Worm (Caenorhabditis elegans) whole organism, young adult: ENCODE results near the gene col-17.

Source experiments
- B0019.2 ChIP-seq: fragments of 200-800 bp; sonication (Bioruptor generic); conservative IDR thresholded peaks from 2 replicates; pipeline ENCODE4 v1.3.6; 2022; ENCODE audit warnings: missing genetic modification reagents, missing genetic modification characterization, missing compliant biosample characterization
- B0336.3 ChIP-seq: fragments of 200-800 bp; sonication (Bioruptor generic); IDR thresholded peaks from 2 replicates; pipeline ENCODE4 v1.3.6; 2022; ENCODE audit warnings: missing genetic modification characterization, missing compliant biosample characterization
- F33H1.4 ChIP-seq: fragments of 200-800 bp; sonication (Bioruptor generic); IDR thresholded peaks from 2 replicates; pipeline ENCODE4 v1.3.6; 2022; ENCODE audit warnings: missing genetic modification reagents, missing genetic modification characterization, missing compliant biosample characterization
- F49E8.2 ChIP-seq: sonication (generic microtip); optimal IDR thresholded peaks from 3 replicates; lab custom pipeline; 2017; ENCODE audit warnings: missing genetic modification characterization, mild to moderate bottlenecking, missing compliant biosample characterization, antibody characterized with exemption, moderate library complexity; ENCODE audit not compliant: insufficient read depth
- F55B11.4 ChIP-seq: sonication (generic microtip); optimal IDR thresholded peaks from 2 replicates; lab custom pipeline; 2016; ENCODE audit warnings: missing compliant biosample characterization, missing genetic modification characterization, borderline replicate concordance; ENCODE audit not compliant: insufficient read depth
- Y53G8AR.9 ChIP-seq: fragments of 200-800 bp; sonication (Bioruptor generic); conservative IDR thresholded peaks from 2 replicates; pipeline ENCODE4 v1.3.6; 2022; ENCODE audit warnings: missing genetic modification reagents, missing genetic modification characterization, missing compliant biosample characterization
- attf-3 ChIP-seq: fragments of 200-800 bp; sonication (Bioruptor generic); conservative IDR thresholded peaks from 2 replicates; pipeline ENCODE4 v1.3.6; 2022; ENCODE audit warnings: missing genetic modification reagents, missing genetic modification characterization, missing compliant biosample characterization
- bed-1 ChIP-seq: fragments of 200-800 bp; sonication (Bioruptor generic); IDR thresholded peaks from 2 replicates; pipeline ENCODE4 v1.3.6; 2022; ENCODE audit warnings: missing genetic modification reagents, missing genetic modification characterization, missing compliant biosample characterization
- ccch-3 ChIP-seq: fragments of 200-800 bp; sonication (Bioruptor generic); optimal IDR thresholded peaks from 2 replicates; lab custom pipeline; 2018; ENCODE audit warnings: mild to moderate bottlenecking, missing genetic modification characterization, missing compliant biosample characterization
- cebp-1 ChIP-seq, 2 experiments: fragments of 200-800 bp in 1 of 2; sonication (Bioruptor generic) in 1 of 2; sonication (generic microtip) in 1 of 2; IDR thresholded peaks in 1 of 2; optimal IDR thresholded peaks in 1 of 2; 2 replicates each; pipeline versions ENCODE4 v1.3.6 to Lab custom; 2017 to 2022; ENCODE audit warnings: missing compliant biosample characterization in 2 of 2, missing genetic modification characterization in 2 of 2, mild to moderate bottlenecking in 1 of 2, missing genetic modification reagents in 1 of 2, moderate library complexity in 1 of 2
- chd-7 ChIP-seq: sonication (generic microtip); optimal IDR thresholded peaks from 2 replicates; lab custom pipeline; 2016; ENCODE audit warnings: mild to moderate bottlenecking, missing genetic modification characterization, moderate library complexity, missing compliant biosample characterization
- egl-44 ChIP-seq: fragments of 200-800 bp; sonication (Bioruptor generic); IDR thresholded peaks from 2 replicates; pipeline ENCODE4 v1.3.6; 2022; ENCODE audit warnings: missing genetic modification reagents, missing genetic modification characterization, missing compliant biosample characterization
- egrh-3 ChIP-seq: fragments of 200-800 bp; sonication (Bioruptor generic); IDR thresholded peaks from 2 replicates; pipeline ENCODE4 v1.3.6; 2022; ENCODE audit warnings: missing genetic modification reagents, missing genetic modification characterization, missing compliant biosample characterization
- ets-4 ChIP-seq: fragments of 200-800 bp; sonication (Bioruptor generic); optimal IDR thresholded peaks from 2 replicates; lab custom pipeline; 2018; ENCODE audit warnings: mild to moderate bottlenecking, missing genetic modification characterization, missing compliant biosample characterization
- gei-17 ChIP-seq: fragments of 200-800 bp; sonication (Bioruptor generic); optimal IDR thresholded peaks from 2 replicates; lab custom pipeline; 2018; ENCODE audit warnings: mild to moderate bottlenecking, missing genetic modification characterization, missing compliant biosample characterization
- him-1 ChIP-seq: sonication (generic microtip); optimal IDR thresholded peaks from 2 replicates; lab custom pipeline; 2016; ENCODE audit warnings: missing genotype, missing genetic modification reagents, missing genetic modification characterization, missing compliant biosample characterization
- let-607 ChIP-seq, 2 experiments: fragments of 200-800 bp in 1 of 2; sonication (Bioruptor generic) in 1 of 2; sonication (generic microtip) in 1 of 2; optimal IDR thresholded peaks; 2 replicates each; lab custom pipeline; 2016 to 2018; ENCODE audit warnings: mild to moderate bottlenecking in 2 of 2, missing compliant biosample characterization in 2 of 2, missing genetic modification characterization in 2 of 2, moderate library complexity in 2 of 2, missing genotype in 1 of 2
- lin-26 ChIP-seq: fragments of 200-800 bp; sonication (Bioruptor generic); IDR thresholded peaks from 2 replicates; pipeline ENCODE4 v1.3.6; 2022; ENCODE audit warnings: missing genetic modification reagents, missing genetic modification characterization, missing compliant biosample characterization
- lsy-27 ChIP-seq: sonication (generic microtip); optimal IDR thresholded peaks from 2 replicates; lab custom pipeline; 2017; ENCODE audit warnings: missing genetic modification characterization, mild to moderate bottlenecking, missing compliant biosample characterization, antibody characterized with exemption, missing genotype, borderline replicate concordance; ENCODE audit not compliant: insufficient read depth
- madf-10 ChIP-seq: sonication (generic microtip); optimal IDR thresholded peaks from 2 replicates; lab custom pipeline; 2016; ENCODE audit warnings: mild to moderate bottlenecking, missing genetic modification characterization, missing compliant biosample characterization
- mes-4 ChIP-seq: sonication (generic microtip); optimal IDR thresholded peaks from 2 replicates; lab custom pipeline; 2016; ENCODE audit warnings: missing genotype, missing genetic modification characterization, missing compliant biosample characterization
- nhr-179 ChIP-seq: sonication (generic microtip); optimal IDR thresholded peaks from 2 replicates; lab custom pipeline; 2016; ENCODE audit warnings: mild to moderate bottlenecking, missing genetic modification characterization, missing compliant biosample characterization
- snpc-1.3 ChIP-seq: sonication (generic microtip); optimal IDR thresholded peaks from 2 replicates; lab custom pipeline; 2017; ENCODE audit warnings: missing genetic modification characterization, mild to moderate bottlenecking, missing compliant biosample characterization, antibody characterized with exemption, moderate library complexity, missing genotype, missing genetic modification reagents; ENCODE audit not compliant: insufficient read depth
- snpc-4 ChIP-seq, 5 experiments: fragments of 150-350 bp in 1 of 5; sonication (generic microtip) in 4 of 5; optimal IDR thresholded peaks; 2 replicates each; lab custom pipeline; 2014 to 2018; ENCODE audit warnings: missing genetic modification characterization in 5 of 5, missing biosample characterization in 3 of 5, antibody characterized with exemption in 2 of 5, mild to moderate bottlenecking in 2 of 5, missing compliant biosample characterization in 2 of 5, missing genotype in 2 of 5, moderate library complexity in 2 of 5, missing genetic modification reagents in 1 of 5
- sptf-2 ChIP-seq: fragments of 200-800 bp; sonication (Bioruptor generic); optimal IDR thresholded peaks from 2 replicates; lab custom pipeline; 2018; ENCODE audit warnings: mild to moderate bottlenecking, missing genetic modification characterization, missing compliant biosample characterization
- unc-130 ChIP-seq: sonication (generic microtip); optimal IDR thresholded peaks from 2 replicates; lab custom pipeline; 2016; ENCODE audit warnings: missing genetic modification reagents, missing genetic modification characterization, missing compliant biosample characterization
- zfh-2 ChIP-seq: fragments of 200-800 bp; sonication (Bioruptor generic); conservative IDR thresholded peaks from 2 replicates; pipeline ENCODE4 v1.3.6; 2022; ENCODE audit warnings: missing genetic modification reagents, missing genetic modification characterization, missing compliant biosample characterization
- ztf-18 ChIP-seq: sonication (generic microtip); optimal IDR thresholded peaks from 2 replicates; lab custom pipeline; 2016; ENCODE audit warnings: missing genotype, mild to moderate bottlenecking, missing genetic modification characterization, missing compliant biosample characterization
- ztf-25 ChIP-seq: fragments of 200-800 bp; sonication (Bioruptor generic); IDR thresholded peaks from 2 replicates; pipeline ENCODE4 v1.3.6; 2022; ENCODE audit warnings: missing genetic modification reagents, missing genetic modification characterization, missing compliant biosample characterization
- ztf-26 ChIP-seq: sonication (generic microtip); optimal IDR thresholded peaks from 2 replicates; lab custom pipeline; 2017; ENCODE audit warnings: missing genetic modification characterization, missing compliant biosample characterization
- ztf-28 ChIP-seq: fragments of 200-800 bp; sonication (Bioruptor generic); IDR thresholded peaks from 2 replicates; pipeline ENCODE4 v1.3.6; 2022; ENCODE audit warnings: missing genetic modification reagents, missing genetic modification characterization, missing compliant biosample characterization
- ztf-3 ChIP-seq: fragments of 200-800 bp; sonication (Bioruptor generic); optimal IDR thresholded peaks from 2 replicates; lab custom pipeline; 2018; ENCODE audit warnings: mild to moderate bottlenecking, missing genetic modification characterization, missing compliant biosample characterization
- ztf-6 ChIP-seq: fragments of 200-800 bp; sonication (Bioruptor generic); IDR thresholded peaks from 2 replicates; pipeline ENCODE4 v1.3.6; 2022; ENCODE audit warnings: missing genetic modification reagents, missing genetic modification characterization, missing compliant biosample characterization

The col-17 gene

ce11 chrII:4874335-4874861, 7.0 kb upstream of the col-17 start, which contains the start of gene F11G11.15:
Gene F11G11.15 (plus strand): TSS chrII:4874845.
- TF ChIP-seq B0336.3 (GFP tag; lab: Robert Waterston, UW) = no peak
- no peak for TF ChIP-seq ztf-6 (GFP tag; lab: Robert Waterston, UW)
- peak; percentile 39 for TF ChIP-seq ztf-26 (tag; lab: Kevin White, UChicago)

DNA sequence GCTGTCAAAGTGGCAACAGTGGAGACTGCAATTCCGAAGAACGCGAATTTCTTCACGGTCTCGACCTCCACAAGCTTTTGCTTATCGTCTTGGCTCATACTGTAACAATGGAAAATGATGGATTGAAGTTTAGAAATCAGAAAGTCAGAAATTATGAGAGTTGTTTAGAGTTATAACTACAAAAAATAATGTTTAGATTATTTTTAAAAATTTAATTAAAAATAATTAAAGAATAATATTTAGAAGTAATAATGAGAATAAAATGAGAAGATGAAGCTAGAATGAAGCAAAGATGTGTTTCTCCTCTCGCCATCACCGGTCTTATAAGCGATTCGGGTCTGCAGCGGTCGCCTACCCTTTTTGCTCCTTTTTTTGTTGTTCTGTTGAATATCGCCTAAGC, 5.7 kb upstream of the col-17 start, which contains the start of gene col-73:
Gene col-73 (minus strand): TSS at position 101 of the 400 bp plus-strand sequence.
- no peak for TF ChIP-seq egl-44 (GFP tag; lab: Robert Waterston, UW)
- no peak for TF ChIP-seq attf-3
- TF ChIP-seq cebp-1 (GFP tag; IDR thresholded peaks at IDR 0.05; lab: Robert Waterston, UW) = no peak
- no peak for TF ChIP-seq cebp-1 (tag; optimal IDR thresholded peaks at IDR 0.05; lab: Kevin White, UChicago)
- TF ChIP-seq F55B11.4 (tag; lab: Kevin White, UChicago) = no peak
- no peak for TF ChIP-seq ets-4 (GFP tag; lab: Kevin White, UChicago)
- no peak for TF ChIP-seq ccch-3 (GFP tag; lab: Kevin White, UChicago)
- no peak for TF ChIP-seq lsy-27
- no peak for TF ChIP-seq let-607 (tag; optimal IDR thresholded peaks at IDR 0.05; lab: Kevin White, UChicago)
- TF ChIP-seq him-1 (tag; lab: Kevin White, UChicago) = no peak
- TF ChIP-seq gei-17 (GFP tag; lab: Kevin White, UChicago) = no peak
- TF ChIP-seq unc-130 (GFP tag; lab: Kevin White, UChicago) = no peak
- no peak for TF ChIP-seq F33H1.4 (GFP tag; lab: Robert Waterston, UW)
- TF ChIP-seq sptf-2 (GFP tag; lab: Kevin White, UChicago) = no peak
- TF ChIP-seq ztf-3 (GFP tag; lab: Kevin White, UChicago) = no peak
- TF ChIP-seq Y53G8AR.9 = no peak
- no peak for TF ChIP-seq mes-4 (tag; lab: Kevin White, UChicago)

ce11 chrII:4872359-4872758, 5.0 kb upstream of the col-17 start:
- TF ChIP-seq egrh-3 = peak; percentile 92
- peak; percentile 37; the same call in 1 of the 2 replicates for TF ChIP-seq lin-26 (GFP tag; lab: Robert Waterston, UW)
- peak; percentile 86 for TF ChIP-seq zfh-2 (GFP tag; lab: Robert Waterston, UW)
- 0 out of 2 replicates have a peak, but pooled peaks have one; percentile 52 for TF ChIP-seq ztf-25 (GFP tag; lab: Robert Waterston, UW)

ce11 chrII:4871834-4872233, 4.5 kb upstream of the col-17 start:
- TF ChIP-seq B0019.2 = no peak
- no peak for TF ChIP-seq snpc-1.3 (tag; lab: Kevin White, UChicago)
- no peak for TF ChIP-seq chd-7 (tag; lab: Kevin White, UChicago)
- no peak for TF ChIP-seq ztf-18 (tag; lab: Kevin White, UChicago)
- TF ChIP-seq ztf-28 (GFP tag; lab: Robert Waterston, UW) = no peak
- TF ChIP-seq snpc-4 (GFP tag; optimal IDR thresholded peaks at IDR 0.05; lab: Kevin White, UChicago) = no peak
- no peak for TF ChIP-seq snpc-4 (tag; optimal IDR thresholded peaks at IDR 0.05; lab: Kevin White, UChicago)
- no peak for TF ChIP-seq F49E8.2 (tag; lab: Kevin White, UChicago)
- TF ChIP-seq nhr-179 = no peak
- no peak for TF ChIP-seq madf-10 (tag; lab: Kevin White, UChicago)
- TF ChIP-seq bed-1 (GFP tag; lab: Robert Waterston, UW) = no peak
